Fruit fly (Drosophila melanogaster) whole organism, embryonic: ENCODE results near the gene CG14252.

Source experiments
- CG10366 ChIP-seq: fragments of 200-800 bp; sonication (Bioruptor generic); IDR thresholded peaks from 2 replicates; pipeline ENCODE4 v1.3.6; 2022; ENCODE audit warnings: missing biosample characterization, missing genetic modification characterization
- CG10543 ChIP-seq: fragments of 200-800 bp; sonication (Bioruptor generic); optimal IDR thresholded peaks from 3 replicates; lab custom pipeline; 2017; ENCODE audit warnings: missing biosample characterization, mild to moderate bottlenecking, missing genetic modification characterization, moderate library complexity
- CG11456 ChIP-seq: fragments of 200-800 bp; sonication (Bioruptor generic); IDR thresholded peaks from 3 replicates; pipeline ENCODE4 v1.3.6; 2022; ENCODE audit warnings: missing biosample characterization, missing genetic modification characterization
- CG12155 ChIP-seq: fragments of 200-800 bp; sonication (Bioruptor generic); optimal IDR thresholded peaks from 3 replicates; lab custom pipeline; 2016; ENCODE audit warnings: missing biosample characterization, missing genetic modification characterization
- CG12659 ChIP-seq: fragments of 200-800 bp; sonication (Bioruptor generic); optimal IDR thresholded peaks from 3 replicates; lab custom pipeline; 2017; ENCODE audit warnings: mild to moderate bottlenecking, missing biosample characterization, missing genetic modification reagents, missing genetic modification characterization
- CG12769 ChIP-seq: fragments of 200-800 bp; sonication (Bioruptor generic); optimal IDR thresholded peaks from 2 replicates; lab custom pipeline; 2019; ENCODE audit warnings: missing biosample characterization, mild to moderate bottlenecking, missing genetic modification characterization, moderate library complexity
- CG12942 ChIP-seq: fragments of 200-800 bp; sonication (Bioruptor generic); optimal IDR thresholded peaks from 3 replicates; lab custom pipeline; 2016; ENCODE audit warnings: missing biosample characterization, missing genetic modification characterization
- CG17568 ChIP-seq: fragments of 200-800 bp; sonication (Bioruptor generic); optimal IDR thresholded peaks from 2 replicates; lab custom pipeline; 2018; ENCODE audit warnings: missing biosample characterization, mild to moderate bottlenecking, missing genetic modification characterization, moderate library complexity
- CG17829 ChIP-seq: fragments of 200-800 bp; optimal IDR thresholded peaks from 2 replicates; lab custom pipeline; 2019; ENCODE audit warnings: missing biosample characterization, mild to moderate bottlenecking, missing genetic modification characterization, moderate library complexity
- CG2678 ChIP-seq: fragments of 200-800 bp; sonication (Bioruptor generic); optimal IDR thresholded peaks from 3 replicates; lab custom pipeline; 2019; ENCODE audit warnings: missing biosample characterization, mild to moderate bottlenecking, missing genetic modification characterization, moderate library complexity
- CG2712 ChIP-seq: fragments of 200-800 bp; optimal IDR thresholded peaks from 3 replicates; lab custom pipeline; 2019; ENCODE audit warnings: missing biosample characterization, mild to moderate bottlenecking, missing genetic modification characterization, moderate library complexity
- CG3847 ChIP-seq: fragments of 200-800 bp; sonication (Bioruptor generic); IDR thresholded peaks from 2 replicates; pipeline ENCODE4 v1.3.6; 2022; ENCODE audit warnings: missing biosample characterization, missing genetic modification characterization
- CG42726 ChIP-seq: fragments of 200-800 bp; sonication (Bioruptor generic); IDR thresholded peaks from 2 replicates; pipeline ENCODE4 v1.3.6; 2022; ENCODE audit warnings: missing biosample characterization, missing genetic modification characterization; ENCODE audit not compliant: partially characterized antibody
- CG43689 ChIP-seq: fragments of 200-800 bp; sonication (Bioruptor generic); IDR thresholded peaks from 2 replicates; pipeline ENCODE4 v1.3.6; 2022; ENCODE audit warnings: missing biosample characterization, missing genetic modification characterization
- CG4617 ChIP-seq: fragments of 200-800 bp; sonication (Bioruptor generic); optimal IDR thresholded peaks from 3 replicates; lab custom pipeline; 2016; ENCODE audit warnings: missing biosample characterization, missing genetic modification characterization, borderline replicate concordance
- CG6683 ChIP-seq: fragments of 200-800 bp; sonication (Bioruptor generic); optimal IDR thresholded peaks from 2 replicates; lab custom pipeline; 2017; ENCODE audit warnings: missing biosample characterization, mild to moderate bottlenecking, missing genetic modification characterization, missing genetic modification reagents
- CG6765 ChIP-seq: fragments of 200-800 bp; sonication (Bioruptor generic); optimal IDR thresholded peaks from 3 replicates; lab custom pipeline; 2017; ENCODE audit warnings: missing biosample characterization, mild to moderate bottlenecking, missing genetic modification characterization
- CG7786 ChIP-seq: fragments of 200-800 bp; sonication (Bioruptor generic); optimal IDR thresholded peaks from 2 replicates; lab custom pipeline; 2016; ENCODE audit warnings: missing biosample characterization, missing genetic modification characterization
- CG7839 ChIP-seq: fragments of 200-800 bp; sonication (Bioruptor generic); optimal IDR thresholded peaks from 3 replicates; lab custom pipeline; 2018; ENCODE audit warnings: missing biosample characterization, mild to moderate bottlenecking, missing genetic modification characterization, moderate library complexity
- CG9437 ChIP-seq: fragments of 200-800 bp; sonication (Bioruptor generic); optimal IDR thresholded peaks from 2 replicates; lab custom pipeline; 2018; ENCODE audit warnings: missing biosample characterization, mild to moderate bottlenecking, missing genetic modification characterization
- CG9817 ChIP-seq: fragments of 200-800 bp; sonication (Bioruptor generic); optimal IDR thresholded peaks from 2 replicates; lab custom pipeline; 2018; ENCODE audit warnings: missing biosample characterization, mild to moderate bottlenecking, missing genetic modification characterization, moderate library complexity
- Dek ChIP-seq: fragments of 200-800 bp; sonication (Bioruptor generic); optimal IDR thresholded peaks from 3 replicates; lab custom pipeline; 2019; ENCODE audit warnings: missing biosample characterization, mild to moderate bottlenecking, missing genetic modification characterization, moderate library complexity
- Drgx ChIP-seq: fragments of 200-800 bp; sonication (Bioruptor generic); IDR thresholded peaks from 2 replicates; pipeline ENCODE4 v1.3.6; 2022; ENCODE audit warnings: missing biosample characterization, missing genetic modification characterization
- Fer1 ChIP-seq: fragments of 200-800 bp; sonication (Bioruptor generic); optimal IDR thresholded peaks from 2 replicates; lab custom pipeline; 2017; ENCODE audit warnings: missing biosample characterization, mild to moderate bottlenecking, missing genetic modification characterization
- HLH3B ChIP-seq: fragments of 200-800 bp; sonication (Bioruptor generic); IDR thresholded peaks from 2 replicates; pipeline ENCODE4 v1.3.6; 2022; ENCODE audit warnings: missing biosample characterization, missing genetic modification characterization
- HLH4C ChIP-seq: fragments of 200-800 bp; sonication (Bioruptor generic); IDR thresholded peaks from 3 replicates; pipeline ENCODE4 v1.3.6; 2022; ENCODE audit warnings: missing biosample characterization, missing genetic modification characterization; ENCODE audit not compliant: partially characterized antibody
- Med ChIP-seq: fragments of 200-800 bp; sonication (Bioruptor generic); peaks from one replicate; lab custom pipeline; 2016; ENCODE audit warnings: missing biosample characterization, missing genetic modification characterization, mild to moderate bottlenecking, inconsistent platforms, moderate library complexity
- PHDP ChIP-seq: fragments of 200-800 bp; sonication (Bioruptor generic); optimal IDR thresholded peaks from 3 replicates; lab custom pipeline; 2018; ENCODE audit warnings: missing biosample characterization, mild to moderate bottlenecking, missing genetic modification characterization, moderate library complexity
- Ptx1 ChIP-seq: fragments of 200-800 bp; sonication (Bioruptor generic); IDR thresholded peaks from 2 replicates; pipeline ENCODE4 v1.3.6; 2022; ENCODE audit warnings: missing biosample characterization, missing genetic modification characterization
- Ravus ChIP-seq: fragments of 200-800 bp; sonication (Bioruptor generic); IDR thresholded peaks from 2 replicates; pipeline ENCODE4 v1.3.6; 2022; ENCODE audit warnings: missing biosample characterization, missing genetic modification characterization
- Rfx ChIP-seq: fragments of 200-800 bp; sonication (Bioruptor generic); IDR thresholded peaks from 2 replicates; pipeline ENCODE4 v1.3.6; 2022; ENCODE audit warnings: missing biosample characterization, missing genetic modification characterization
- Rx ChIP-seq: fragments of 200-800 bp; sonication (Bioruptor generic); IDR thresholded peaks from 2 replicates; pipeline ENCODE4 v1.3.6; 2022; ENCODE audit warnings: missing biosample characterization, missing genetic modification characterization
- Stat92E ChIP-seq, 3 experiments: fragments of >200 bp in 2 of 3; fragments of 200-800 bp in 1 of 3; sonication (Bioruptor generic) in 1 of 3; optimal IDR thresholded peaks; 2 replicates each; lab custom pipeline; 2017 to 2019; ENCODE audit warnings: missing biosample characterization in 3 of 3, missing genetic modification characterization in 3 of 3, mild to moderate bottlenecking in 1 of 3, moderate library complexity in 1 of 3
- Xrp1 ChIP-seq: fragments of 200-800 bp; sonication (Bioruptor generic); IDR thresholded peaks from 2 replicates; pipeline ENCODE4 v1.3.6; 2022; ENCODE audit warnings: missing biosample characterization, missing genetic modification characterization
- abd-A ChIP-seq: fragments of 200-800 bp; sonication (Bioruptor generic); optimal IDR thresholded peaks from 3 replicates; lab custom pipeline; 2019; ENCODE audit warnings: missing biosample characterization, mild to moderate bottlenecking, missing genetic modification characterization, moderate library complexity
- al ChIP-seq: fragments of 200-800 bp; sonication (Bioruptor generic); IDR thresholded peaks from 2 replicates; pipeline ENCODE4 v1.3.6; 2022; ENCODE audit warnings: missing biosample characterization, missing genetic modification characterization
- ase ChIP-seq: fragments of 200-800 bp; sonication (Bioruptor generic); IDR thresholded peaks from 3 replicates; pipeline ENCODE4 v1.3.6; 2022; ENCODE audit warnings: missing biosample characterization, missing genetic modification characterization
- bcd ChIP-seq: fragments of 200-800 bp; sonication (Bioruptor generic); optimal IDR thresholded peaks from 2 replicates; lab custom pipeline; 2017; ENCODE audit warnings: missing biosample characterization, mild to moderate bottlenecking, missing genetic modification characterization
- crol ChIP-seq: fragments of 200-800 bp; sonication (Bioruptor generic); IDR thresholded peaks from 2 replicates; pipeline ENCODE4 v1.3.6; 2022; ENCODE audit warnings: missing biosample characterization, missing genetic modification characterization
- gt ChIP-seq: fragments of 200-800 bp; sonication (Bioruptor generic); IDR thresholded peaks from 2 replicates; pipeline ENCODE4 v1.3.6; 2022; ENCODE audit warnings: missing biosample characterization, missing genetic modification characterization
- her ChIP-seq: fragments of 200-800 bp; sonication (Bioruptor generic); optimal IDR thresholded peaks from 2 replicates; lab custom pipeline; 2016; ENCODE audit warnings: missing biosample characterization, missing genetic modification characterization
- hth ChIP-seq: fragments of >200 bp; optimal IDR thresholded peaks from 2 replicates; lab custom pipeline; 2017; ENCODE audit warnings: inconsistent platforms
- jigr1 ChIP-seq: fragments of 200-800 bp; sonication (Bioruptor generic); IDR thresholded peaks from 3 replicates; pipeline ENCODE4 v1.3.6; 2022; ENCODE audit warnings: missing biosample characterization, missing genetic modification characterization
- ro ChIP-seq: fragments of 200-800 bp; sonication (Bioruptor generic); IDR thresholded peaks from 2 replicates; pipeline ENCODE4 v1.3.6; 2022; ENCODE audit warnings: missing biosample characterization, missing genetic modification characterization
- shn ChIP-seq: fragments of 200-800 bp; sonication (Bioruptor generic); optimal IDR thresholded peaks from 3 replicates; lab custom pipeline; 2016; ENCODE audit warnings: missing biosample characterization, missing genetic modification characterization
- slbo ChIP-seq: fragments of 200-800 bp; sonication (Bioruptor generic); IDR thresholded peaks from 2 replicates; pipeline ENCODE4 v1.3.6; 2022; ENCODE audit warnings: missing biosample characterization, missing genetic modification characterization
- unpg ChIP-seq: fragments of 200-800 bp; sonication (Bioruptor generic); optimal IDR thresholded peaks from 3 replicates; lab custom pipeline; 2018; ENCODE audit warnings: missing biosample characterization, mild to moderate bottlenecking, missing genetic modification characterization, moderate library complexity
- wdn ChIP-seq: fragments of 200-800 bp; sonication (Bioruptor generic); IDR thresholded peaks from 2 replicates; pipeline ENCODE4 v1.3.6; 2022; ENCODE audit warnings: missing biosample characterization, missing genetic modification characterization
- zfh1 ChIP-seq: fragments of 200-800 bp; sonication (Bioruptor generic); IDR thresholded peaks from 3 replicates; pipeline ENCODE4 v1.3.6; 2022; ENCODE audit warnings: missing biosample characterization, missing genetic modification characterization

CG14252 gene

DNA sequence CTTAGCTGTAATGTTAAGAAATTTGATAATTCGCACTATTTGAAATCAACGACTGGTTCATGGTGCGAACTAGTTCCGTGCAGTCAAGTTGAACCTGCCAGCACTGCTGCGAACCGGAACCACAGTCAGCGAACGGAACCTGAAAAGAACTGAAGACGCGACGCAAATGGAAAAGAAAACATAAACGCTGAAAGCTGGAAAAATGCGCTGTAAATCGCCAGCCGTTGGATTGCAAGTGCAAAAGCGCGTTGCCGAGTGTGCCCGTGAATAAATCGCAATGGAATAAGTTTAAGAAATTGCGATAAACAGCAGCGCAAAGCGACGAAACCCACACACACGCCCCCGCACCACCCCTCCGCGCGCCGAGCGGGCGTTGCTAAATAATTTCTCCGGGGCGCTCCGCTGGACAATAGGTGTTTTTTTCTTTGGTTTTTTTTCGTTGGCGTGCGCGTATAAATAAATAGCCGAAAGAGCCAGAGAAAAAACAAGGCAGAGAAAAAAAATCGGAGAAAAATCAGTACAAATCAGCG lies 21.5 kb downstream of the CG14252 start, which contains the start of gene CG5521 (continued):
- TF ChIP-seq her (peak; percentile 5), al (GFP tag; lab: Robert Waterston, UW) (no peak), Med (peak; percentile 67), jigr1 (GFP tag; lab: Robert Waterston, UW) (no peak), CG43689 (GFP tag; lab: Robert Waterston, UW) (no peak), CG9817 (tag; lab: Kevin White, UChicago) (no peak), CG6765 (GFP tag; lab: Kevin White, UChicago) (peak; percentile 22), Drgx (GFP tag; lab: Robert Waterston, UW) (no peak), CG2678 (tag; lab: Kevin White, UChicago) (peak; percentile 11), CG10543 (GFP tag; lab: Kevin White, UChicago) (peak; percentile 38), CG42726 (peak; percentile 63), gt (no peak), CG3847 (GFP tag; lab: Robert Waterston, UW) (no peak), slbo (GFP tag; lab: Robert Waterston, UW) (peak; percentile 25; the same call in 1 of the 2 replicates), wdn (no peak), bcd (GFP tag; lab: Kevin White, UChicago) (no peak), CG17829 (tag; lab: Kevin White, UChicago) (no peak), CG12659 (GFP tag; lab: Kevin White, UChicago) (peak; percentile 34), CG12769 (tag; lab: Kevin White, UChicago) (no peak), Fer1 (no peak), abd-A (peak; percentile 38), Stat92E (GFP tag; optimal IDR thresholded peaks at IDR 0.05; lab: Kevin White, UChicago) (peak in 1 of 3 experiments; percentile 49)

DNA sequence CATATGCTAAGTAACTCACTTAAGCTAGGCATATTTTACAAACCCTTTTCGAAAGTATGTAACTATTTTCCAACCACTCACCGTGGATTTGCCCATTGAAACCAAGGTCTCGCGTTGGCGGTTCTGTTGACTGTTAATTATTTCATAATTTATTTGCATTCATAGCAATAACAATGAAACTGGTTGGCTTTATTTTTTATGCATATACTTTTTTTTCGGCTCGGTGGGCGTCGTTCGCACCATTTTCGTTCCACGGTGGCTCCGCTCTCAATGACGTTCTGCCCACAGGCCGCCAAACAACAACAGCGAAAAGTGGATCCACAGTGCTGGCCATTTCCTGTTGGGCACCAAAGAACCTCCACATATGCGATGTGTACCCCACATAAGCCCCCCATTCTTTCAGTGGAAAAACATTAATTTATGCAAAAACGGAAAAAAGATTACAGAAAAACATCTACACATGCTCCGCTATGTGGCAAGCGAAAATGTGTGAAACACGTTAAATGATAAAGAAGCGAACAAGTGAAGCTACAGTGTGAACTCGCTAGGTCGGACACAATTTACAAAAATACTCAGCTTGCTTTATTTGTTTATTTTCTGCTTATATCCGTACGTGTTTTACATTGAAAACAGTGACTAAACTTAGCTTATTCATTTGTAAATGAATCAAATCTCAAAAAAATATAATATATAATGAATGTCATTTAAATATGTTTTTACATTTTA lies 22.4 kb downstream of the CG14252 start:
- peak; percentile 34; the same call in 1 of the 3 replicates for TF ChIP-seq CG11456 (GFP tag; lab: Robert Waterston, UW)
- peak; percentile 12 for TF ChIP-seq CG9437 (GFP tag; lab: Kevin White, UChicago)
- peak; percentile 57 for TF ChIP-seq CG2678 (tag; lab: Kevin White, UChicago)
- TF ChIP-seq CG12942: no peak
- no peak for TF ChIP-seq Dek (tag; lab: Kevin White, UChicago)
- peak; percentile 51; the same call in 1 of the 3 replicates for TF ChIP-seq zfh1
- TF ChIP-seq unpg (GFP tag; lab: Kevin White, UChicago): peak; percentile 24
- TF ChIP-seq PHDP (tag; lab: Kevin White, UChicago): peak; percentile 13
- TF ChIP-seq crol: no peak
- TF ChIP-seq CG3847 (GFP tag; lab: Robert Waterston, UW): 0 out of 2 replicates have a peak, but pooled peaks have one; percentile 11
- peak; percentile 62 for TF ChIP-seq Rfx
- no peak for TF ChIP-seq CG17568
- TF ChIP-seq Rx (GFP tag; lab: Robert Waterston, UW): 0 out of 2 replicates have a peak, but pooled peaks have one; percentile 4
- TF ChIP-seq Ravus (GFP tag; lab: Robert Waterston, UW): no peak
- peak; percentile 36; the same call in 1 of the 2 replicates for TF ChIP-seq HLH3B
- TF ChIP-seq CG7839 (tag; lab: Kevin White, UChicago): peak; percentile 43
- TF ChIP-seq ase (GFP tag; lab: Robert Waterston, UW): no peak
- TF ChIP-seq CG2712 (tag; lab: Kevin White, UChicago): peak; percentile 16
- TF ChIP-seq CG6683 (GFP tag; lab: Kevin White, UChicago): no peak
- no peak for TF ChIP-seq CG10366
- no peak for TF ChIP-seq hth (lab: Kevin White, UChicago)
- no peak for TF ChIP-seq CG4617 (GFP tag; lab: Kevin White, UChicago)
- TF ChIP-seq Xrp1 (GFP tag; lab: Robert Waterston, UW): peak; percentile 40; the same call in 1 of the 2 replicates
- TF ChIP-seq ro: no peak
- TF ChIP-seq CG7786: peak; percentile 13
- peak; percentile 21 for TF ChIP-seq CG12155 (GFP tag; lab: Kevin White, UChicago)
- TF ChIP-seq shn (GFP tag; lab: Kevin White, UChicago): no peak
- TF ChIP-seq HLH4C (GFP tag; lab: Robert Waterston, UW): no peak
- peak; percentile 53 for TF ChIP-seq Ptx1 (GFP tag; lab: Robert Waterston, UW)
